Worm (Caenorhabditis elegans) whole organism, L1 larva: ENCODE results near the gene wago-4.

Experiments
- C04F5.9 ChIP-seq: sonication (generic microtip); optimal IDR thresholded peaks from 2 replicates; lab custom pipeline; 2016; ENCODE audit warnings: missing genetic modification characterization, missing compliant biosample characterization
- C16A3.4 ChIP-seq: fragments of 150-350 bp; optimal IDR thresholded peaks from 2 replicates; lab custom pipeline; 2014; ENCODE audit warnings: missing biosample characterization, missing genetic modification characterization
- F16B12.6 ChIP-seq: fragments of 150-350 bp; optimal IDR thresholded peaks from 2 replicates; lab custom pipeline; 2014; ENCODE audit warnings: missing biosample characterization, missing genetic modification characterization
- Y116A8C.19 ChIP-seq: sonication (generic microtip); optimal IDR thresholded peaks from 2 replicates; lab custom pipeline; 2016; ENCODE audit warnings: missing compliant biosample characterization, missing genetic modification characterization, borderline replicate concordance
- blmp-1 ChIP-seq: fragments of 150-350 bp; optimal IDR thresholded peaks from 2 replicates; lab custom pipeline; 2014; ENCODE audit warnings: missing biosample characterization, missing genetic modification characterization
- ceh-63 ChIP-seq: fragments of 200-800 bp; sonication (Bioruptor generic); optimal IDR thresholded peaks from 2 replicates; lab custom pipeline; 2018; ENCODE audit warnings: mild to moderate bottlenecking, missing genetic modification characterization, missing compliant biosample characterization
- ceh-8 ChIP-seq: fragments of 200-800 bp; sonication (Bioruptor generic); optimal IDR thresholded peaks from 2 replicates; lab custom pipeline; 2018; ENCODE audit warnings: mild to moderate bottlenecking, missing genetic modification characterization, moderate library complexity, missing compliant biosample characterization
- ceh-82 ChIP-seq, 3 experiments: fragments of 150-350 bp in 1 of 3; sonication (generic microtip) in 2 of 3; optimal IDR thresholded peaks; 2 replicates each; lab custom pipeline; 2014 to 2017; ENCODE audit warnings: missing biosample characterization in 3 of 3, missing genetic modification characterization in 3 of 3
- dpl-1 ChIP-seq, 3 experiments: fragments of 150-350 bp in 2 of 3; sonication (generic microtip) in 1 of 3; optimal IDR thresholded peaks; 2 replicates each; lab custom pipeline; 2014 to 2017; ENCODE audit warnings: missing biosample characterization in 3 of 3, missing genetic modification characterization in 3 of 3, missing genetic modification reagents in 3 of 3
- dsc-1 ChIP-seq: sonication (generic microtip); optimal IDR thresholded peaks from 2 replicates; lab custom pipeline; 2016; ENCODE audit warnings: mild to moderate bottlenecking, missing genetic modification characterization, missing compliant biosample characterization
- efl-1 ChIP-seq, 4 experiments: fragments of 150-350 bp; optimal IDR thresholded peaks in 3 of 4; peaks in 1 of 4; 1 replicate in 1 of 4; 2 replicates in 3 of 4; lab custom pipeline; 2014; ENCODE audit warnings: missing biosample characterization in 2 of 4, missing genetic modification characterization in 2 of 4, missing genetic modification reagents in 2 of 4
- efl-3 ChIP-seq: fragments of 200-800 bp; sonication (Bioruptor generic); optimal IDR thresholded peaks from 2 replicates; lab custom pipeline; 2018; ENCODE audit warnings: mild to moderate bottlenecking, missing genetic modification characterization, missing compliant biosample characterization
- egl-13 ChIP-seq: sonication (generic microtip); optimal IDR thresholded peaks from 2 replicates; lab custom pipeline; 2016; ENCODE audit warnings: missing genotype, missing genetic modification reagents, missing genetic modification characterization, missing compliant biosample characterization
- egl-27 ChIP-seq, 2 experiments: fragments of 150-350 bp in 1 of 2; sonication (generic microtip); optimal IDR thresholded peaks; 3 replicates each; lab custom pipeline; 2017 to 2018; ENCODE audit warnings: missing biosample characterization in 2 of 2, missing genetic modification characterization in 2 of 2, missing genetic modification reagents in 2 of 2
- elt-3 ChIP-seq, 6 experiments: fragments of 150-350 bp in 1 of 6; sonication (generic microtip); optimal IDR thresholded peaks; 2 replicates each; lab custom pipeline; 2017 to 2018; ENCODE audit warnings: missing biosample characterization in 6 of 6, missing genetic modification characterization in 6 of 6, inconsistent platforms in 1 of 6
- fkh-10 ChIP-seq: sonication (generic microtip); optimal IDR thresholded peaks from 2 replicates; lab custom pipeline; 2017; ENCODE audit warnings: missing biosample characterization, missing genetic modification reagents, missing genetic modification characterization
- fkh-4 ChIP-seq: sonication (generic microtip); optimal IDR thresholded peaks from 2 replicates; lab custom pipeline; 2016; ENCODE audit warnings: missing compliant biosample characterization, missing genetic modification characterization, borderline replicate concordance
- grh-1 ChIP-seq: fragments of 200-800 bp; sonication (Bioruptor generic); IDR thresholded peaks from 2 replicates; pipeline ENCODE4 v1.3.6; 2022; ENCODE audit warnings: missing genetic modification reagents, missing genetic modification characterization, missing compliant biosample characterization
- hlh-17 ChIP-seq: fragments of 200-800 bp; sonication (Bioruptor generic); optimal IDR thresholded peaks from 2 replicates; lab custom pipeline; 2018; ENCODE audit warnings: missing genetic modification characterization, mild to moderate bottlenecking, missing compliant biosample characterization, moderate library complexity, borderline replicate concordance
- hlh-4 ChIP-seq: sonication (generic microtip); optimal IDR thresholded peaks from 2 replicates; lab custom pipeline; 2016; ENCODE audit warnings: mild to moderate bottlenecking, missing genetic modification characterization, missing compliant biosample characterization
- irx-1 ChIP-seq: sonication (generic microtip); optimal IDR thresholded peaks from 2 replicates; lab custom pipeline; 2016; ENCODE audit warnings: missing genetic modification characterization, missing compliant biosample characterization
- lin-13 ChIP-seq: fragments of 150-350 bp; optimal IDR thresholded peaks from 2 replicates; lab custom pipeline; 2014; ENCODE audit warnings: missing biosample characterization, missing genetic modification reagents, missing genetic modification characterization
- lin-35 ChIP-seq, 2 experiments: fragments of 150-350 bp; optimal IDR thresholded peaks; 2 replicates each; lab custom pipeline; 2014; ENCODE audit warnings: missing biosample characterization in 2 of 2, missing genetic modification characterization in 2 of 2, missing genetic modification reagents in 2 of 2
- lir-3 ChIP-seq: sonication (generic microtip); optimal IDR thresholded peaks from 2 replicates; lab custom pipeline; 2016; ENCODE audit warnings: mild to moderate bottlenecking, missing genetic modification characterization, moderate library complexity, missing compliant biosample characterization; ENCODE audit not compliant: poor library complexity
- lsy-2 ChIP-seq, 2 experiments: fragments of 150-350 bp; optimal IDR thresholded peaks; 2 replicates each; lab custom pipeline; 2014; ENCODE audit warnings: missing biosample characterization in 2 of 2, missing genetic modification characterization in 2 of 2
- mab-9 ChIP-seq: fragments of 200-800 bp; sonication (Bioruptor generic); IDR thresholded peaks from 2 replicates; pipeline ENCODE4 v1.3.6; 2022; ENCODE audit warnings: missing genetic modification reagents, missing genetic modification characterization, missing compliant biosample characterization
- mep-1 ChIP-seq: fragments of 150-350 bp; optimal IDR thresholded peaks from 2 replicates; lab custom pipeline; 2014; ENCODE audit warnings: missing biosample characterization, missing genetic modification characterization
- nhr-11 ChIP-seq: fragments of 150-350 bp; optimal IDR thresholded peaks from 2 replicates; lab custom pipeline; 2014; ENCODE audit warnings: missing biosample characterization, missing genetic modification characterization
- nhr-28 ChIP-seq: fragments of 150-350 bp; optimal IDR thresholded peaks from 2 replicates; lab custom pipeline; 2014; ENCODE audit warnings: missing biosample characterization, missing genetic modification characterization
- nhr-47 ChIP-seq: sonication (generic microtip); optimal IDR thresholded peaks from 2 replicates; lab custom pipeline; 2016; ENCODE audit warnings: mild to moderate bottlenecking, missing genetic modification characterization, moderate library complexity, missing compliant biosample characterization
- nhr-71 ChIP-seq: sonication (generic microtip); optimal IDR thresholded peaks from 2 replicates; lab custom pipeline; 2016; ENCODE audit warnings: mild to moderate bottlenecking, missing genetic modification characterization, moderate library complexity, missing compliant biosample characterization
- nhr-76 ChIP-seq: sonication (generic microtip); optimal IDR thresholded peaks from 2 replicates; lab custom pipeline; 2017; ENCODE audit warnings: missing biosample characterization, missing genetic modification characterization
- nhr-85 ChIP-seq: sonication (generic microtip); peaks from one replicate; lab custom pipeline; 2016; ENCODE audit warnings: missing genetic modification characterization, inconsistent platforms, missing compliant biosample characterization
- nhr-90 ChIP-seq: sonication (generic microtip); optimal IDR thresholded peaks from 2 replicates; lab custom pipeline; 2016; ENCODE audit warnings: mild to moderate bottlenecking, missing genetic modification characterization, missing compliant biosample characterization; ENCODE audit not compliant: poor library complexity
- pag-3 ChIP-seq: sonication (generic microtip); optimal IDR thresholded peaks from 2 replicates; lab custom pipeline; 2017; ENCODE audit warnings: missing genetic modification characterization, mild to moderate bottlenecking, missing compliant biosample characterization, antibody characterized with exemption, borderline replicate concordance; ENCODE audit not compliant: insufficient read depth
- pax-3 ChIP-seq: fragments of 200-800 bp; sonication (Bioruptor generic); optimal IDR thresholded peaks from 2 replicates; lab custom pipeline; 2018; ENCODE audit warnings: mild to moderate bottlenecking, missing genetic modification characterization, moderate library complexity, missing compliant biosample characterization
- rnt-1 ChIP-seq: sonication (generic microtip); optimal IDR thresholded peaks from 2 replicates; lab custom pipeline; 2016; ENCODE audit warnings: mild to moderate bottlenecking, missing genetic modification characterization, moderate library complexity, missing compliant biosample characterization
- snpc-4 ChIP-seq: fragments of 150-350 bp; optimal IDR thresholded peaks from 2 replicates; lab custom pipeline; 2014; ENCODE audit warnings: missing biosample characterization, missing genetic modification characterization
- sox-4 ChIP-seq: sonication (generic microtip); optimal IDR thresholded peaks from 2 replicates; lab custom pipeline; 2016; ENCODE audit warnings: missing genetic modification characterization, missing compliant biosample characterization
- tbx-2 ChIP-seq: sonication (generic microtip); optimal IDR thresholded peaks from 2 replicates; lab custom pipeline; 2016; ENCODE audit warnings: missing genetic modification characterization, missing compliant biosample characterization
- unc-130 ChIP-seq: fragments of 150-350 bp; optimal IDR thresholded peaks from 2 replicates; lab custom pipeline; 2017; ENCODE audit warnings: missing biosample characterization, missing genetic modification characterization, inconsistent platforms
- unc-98 ChIP-seq: fragments of 200-800 bp; sonication (Bioruptor generic); IDR thresholded peaks from 2 replicates; pipeline ENCODE4 v1.3.6; 2022; ENCODE audit warnings: missing genetic modification characterization, missing compliant biosample characterization
- xbp-1 ChIP-seq: sonication (generic microtip); optimal IDR thresholded peaks from 2 replicates; lab custom pipeline; 2016; ENCODE audit warnings: missing genetic modification characterization, missing compliant biosample characterization
- ztf-11 ChIP-seq, 2 experiments: sonication (generic microtip); optimal IDR thresholded peaks; 2 replicates each; lab custom pipeline; 2016 to 2017; ENCODE audit warnings: missing genetic modification characterization in 2 of 2, missing biosample characterization in 1 of 2, missing compliant biosample characterization in 1 of 2

Gene wago-4

DNA sequence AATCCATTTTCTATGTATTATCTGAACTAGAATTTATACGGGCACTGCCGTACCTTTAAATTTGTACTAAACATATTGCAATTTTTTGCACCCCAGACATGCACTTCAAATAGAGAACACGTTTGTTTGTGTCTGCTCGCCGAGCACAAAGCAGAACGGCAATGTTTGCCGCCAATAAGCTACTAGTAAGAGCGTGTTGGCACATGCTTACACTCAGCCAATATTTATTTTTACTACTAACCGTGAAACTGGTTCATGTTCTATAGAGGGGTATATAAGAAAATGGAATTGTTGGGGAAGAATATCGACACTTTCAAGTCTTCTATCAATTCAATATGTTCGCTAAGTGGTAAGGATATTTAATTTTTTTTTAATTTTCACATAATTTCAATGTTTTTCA is 12.3 kb upstream of the wago-4 start, which contains the start of gene nspb-11:
TSS of gene nspb-11 (plus strand) at position 301 of the 400 bp plus-strand sequence.
- TF ChIP-seq unc-130 (tag; lab: Kevin White, UChicago) (no peak), efl-1 (optimal IDR thresholded peaks at IDR 0.05; lab: Kevin White, UChicago) (no peak), efl-1 (GFP tag; optimal IDR thresholded peaks at IDR 0.05 in 1 of 2; lab: Kevin White, UChicago) (peak in 1 of 2 experiments; percentile 42)
- TF ChIP-seq, all 84 proteins: peak for 1

DNA sequence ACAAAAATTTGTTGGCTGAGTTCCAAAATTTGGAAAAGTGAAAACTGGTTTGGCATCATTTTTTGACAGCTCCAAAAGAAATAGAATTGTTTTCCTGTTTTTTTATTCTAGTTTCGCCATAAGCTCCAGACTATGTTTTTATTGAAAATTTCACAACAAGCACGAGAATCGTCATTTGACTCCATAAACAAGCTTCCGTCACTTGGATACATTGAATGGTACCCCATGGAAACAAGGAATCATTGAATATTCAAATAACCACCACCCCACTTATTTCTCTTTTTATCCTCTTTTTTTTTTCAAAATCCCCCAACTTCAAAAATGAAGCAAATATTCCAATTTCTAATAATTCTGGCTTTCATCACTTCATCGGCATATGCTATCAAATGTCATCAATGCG is 10.6 kb upstream of the wago-4 start, which contains the start of gene ddn-2:
TSS of gene ddn-2 (plus strand) at position 301 of the 400 bp plus-strand sequence.
- TF ChIP-seq efl-1 (optimal IDR thresholded peaks at IDR 0.05; lab: Kevin White, UChicago) (no peak), efl-1 (GFP tag; optimal IDR thresholded peaks at IDR 0.05 in 1 of 2; lab: Kevin White, UChicago) (peak in 1 of 2 experiments; percentile 21), fkh-10 (no peak)

DNA sequence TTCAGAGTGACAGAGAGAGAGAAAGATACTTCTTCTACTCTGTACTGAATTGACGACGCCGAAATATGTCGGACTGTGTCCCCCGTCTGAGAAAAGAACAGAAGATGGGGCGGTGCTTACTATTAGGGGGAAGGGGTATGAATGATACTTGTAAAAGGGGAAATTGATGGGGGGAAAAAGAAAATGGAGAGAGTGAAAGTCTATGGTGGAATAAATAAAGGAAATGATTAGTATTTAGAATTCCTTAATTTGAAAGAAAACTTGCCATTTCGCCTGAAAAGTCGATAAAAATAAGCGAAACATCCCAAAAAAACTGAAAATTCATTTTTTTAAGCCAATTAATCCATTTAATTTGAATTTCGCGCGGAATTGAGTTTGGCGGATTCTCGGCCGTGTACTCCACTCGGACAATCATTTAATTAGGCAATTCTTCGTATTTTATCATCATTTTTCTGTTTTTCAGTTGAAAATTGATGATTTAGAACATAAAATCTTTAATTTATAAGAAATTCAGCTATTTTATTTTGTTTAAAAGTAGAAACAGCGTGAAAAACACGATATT is 4.8 kb upstream of the wago-4 start, which contains the start of gene F35C5.12:
TSS of gene F35C5.12 (minus strand) at position 51 of the 562 bp plus-strand sequence.
- TF ChIP-seq rnt-1 (peak; percentile 92), Y116A8C.19 (tag; lab: Kevin White, UChicago) (no peak), lin-35 (GFP tag; optimal IDR thresholded peaks at IDR 0.05; lab: Kevin White, UChicago) (peak; percentile 88 to 94), mab-9 (GFP tag; lab: Robert Waterston, UW) (0 out of 2 replicates have a peak, but pooled peaks have one; percentile 18), xbp-1 (peak; percentile 59), fkh-4 (peak; percentile 74), nhr-71 (tag; lab: Kevin White, UChicago) (peak; percentile 75), efl-3 (GFP tag; lab: Kevin White, UChicago) (no peak), blmp-1 (tag; lab: Kevin White, UChicago) (peak; percentile 22), hlh-4 (tag; lab: Kevin White, UChicago) (no peak), dsc-1 (tag; lab: Kevin White, UChicago) (peak; percentile 82), ceh-82 (tag; optimal IDR thresholded peaks at IDR 0.05; lab: Kevin White, UChicago) (peak in 1 of 3 experiments; percentile 29), sox-4 (tag; lab: Kevin White, UChicago) (peak; percentile 42), grh-1 (GFP tag; lab: Robert Waterston, UW) (peak; percentile 34; the same call in 1 of the 2 replicates), dpl-1 (GFP tag; optimal IDR thresholded peaks at IDR 0.05; lab: Kevin White, UChicago) (peak; percentile 87 to 92 (median 90)), ceh-63 (no peak), snpc-4 (tag; lab: Kevin White, UChicago) (peak; percentile 17), ceh-8 (GFP tag; lab: Kevin White, UChicago) (peak; percentile 33), C16A3.4 (peak; percentile 18), egl-27 (tag; optimal IDR thresholded peaks at IDR 0.05; lab: Kevin White, UChicago) (no peak), tbx-2 (tag; lab: Kevin White, UChicago) (peak; percentile 67), nhr-85 (tag; lab: Kevin White, UChicago) (peak; percentile 85), lsy-2 (tag; optimal IDR thresholded peaks at IDR 0.05; lab: Kevin White, UChicago) (peak; percentile 67 to 68), ztf-11 (tag; optimal IDR thresholded peaks at IDR 0.05; lab: Kevin White, UChicago) (peak in 1 of 2 experiments; percentile 74), irx-1 (peak; percentile 68), nhr-11 (tag; lab: Kevin White, UChicago) (no peak), nhr-28 (tag; lab: Kevin White, UChicago) (no peak), nhr-76 (tag; lab: Kevin White, UChicago) (no peak), pax-3 (tag; lab: Kevin White, UChicago) (peak; percentile 52), hlh-17 (GFP tag; lab: Kevin White, UChicago) (no peak), efl-1 (optimal IDR thresholded peaks at IDR 0.05; lab: Kevin White, UChicago) (peak; percentile 94 to 95), efl-1 (GFP tag; optimal IDR thresholded peaks at IDR 0.05 in 1 of 2; lab: Kevin White, UChicago) (peak; percentile 89 to 99), lir-3 (tag; lab: Kevin White, UChicago) (peak; percentile 79), pag-3 (tag; lab: Kevin White, UChicago) (no peak), unc-98 (GFP tag; lab: Robert Waterston, UW) (peak; percentile 23; the same call in 1 of the 2 replicates), nhr-90 (tag; lab: Kevin White, UChicago) (peak; percentile 78), C04F5.9 (peak; percentile 18), egl-13 (tag; lab: Kevin White, UChicago) (peak; percentile 54), mep-1 (tag; lab: Kevin White, UChicago) (peak; percentile 15), nhr-47 (tag; lab: Kevin White, UChicago) (peak; percentile 65), elt-3 (tag; optimal IDR thresholded peaks at IDR 0.05; lab: Kevin White, UChicago) (peak in 1 of 6 experiments; percentile 14), lin-13 (peak; percentile 8), F16B12.6 (tag; lab: Kevin White, UChicago) (no peak)
